Worm (Caenorhabditis elegans) whole organism, midembryonic: ENCODE data around the gene C25A11.2.

Experiments used
- flt-1 ChIP-seq: fragments of 200-800 bp; sonication (Bioruptor generic); IDR thresholded peaks from 2 replicates; pipeline ENCODE4 v1.3.6; 2022; ENCODE audit warnings: missing genetic modification characterization, missing compliant biosample characterization
- med-1 ChIP-seq: sonication (generic microtip); optimal IDR thresholded peaks from 2 replicates; lab custom pipeline; 2017; ENCODE audit warnings: missing genetic modification characterization, mild to moderate bottlenecking, missing compliant biosample characterization, antibody characterized with exemption, missing genetic modification reagents; ENCODE audit not compliant: insufficient read depth
- ref-1 ChIP-seq: fragments of 200-800 bp; sonication (Bioruptor generic); conservative IDR thresholded peaks from 2 replicates; pipeline ENCODE4 v1.3.6; 2022; ENCODE audit warnings: missing genetic modification reagents, missing genetic modification characterization, missing compliant biosample characterization

DNA sequence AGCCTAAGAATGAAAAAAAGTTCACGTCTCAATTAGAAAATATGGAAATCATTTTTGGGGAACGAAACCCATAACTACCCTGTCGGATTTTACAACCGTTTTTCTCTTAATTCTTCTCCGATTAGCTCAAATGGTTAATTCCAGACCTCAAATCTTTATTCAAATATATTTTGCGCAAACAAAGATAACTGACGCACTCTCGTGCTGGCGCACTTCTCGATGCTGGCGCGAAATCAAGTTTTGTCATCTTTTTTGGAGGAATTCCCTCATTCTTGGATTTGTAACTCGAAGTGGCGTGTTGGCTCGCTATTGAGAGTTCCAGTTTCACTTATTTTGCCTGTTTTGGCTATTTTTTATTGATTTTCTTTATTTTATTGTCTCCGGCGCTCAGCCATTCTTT, 3.7 kb downstream of the C25A11.2 start:
- TF ChIP-seq ref-1 (GFP tag; lab: Robert Waterston, UW) (no peak), med-1 (GFP tag; lab: Kevin White, UChicago) (no peak), flt-1 (GFP tag; lab: Robert Waterston, UW) (no peak)
